Fruit fly (Drosophila melanogaster) whole organism, pupa: ENCODE results near the gene boss.

Experiments used
- CG12605 ChIP-seq: fragments of 200-800 bp; sonication (Bioruptor generic); IDR thresholded peaks from 2 replicates; pipeline ENCODE4 v1.3.6; 2022; ENCODE audit warnings: missing biosample characterization, missing genetic modification characterization
- CG9948 ChIP-seq: fragments of 200-800 bp; sonication (Bioruptor generic); optimal IDR thresholded peaks from 2 replicates; lab custom pipeline; 2018; ENCODE audit warnings: missing biosample characterization, mild to moderate bottlenecking, missing genetic modification characterization, moderate library complexity
- Ets98B ChIP-seq: fragments of 200-800 bp; sonication (Bioruptor generic); IDR thresholded peaks from 2 replicates; pipeline ENCODE4 v1.3.6; 2022; ENCODE audit warnings: missing biosample characterization, missing genetic modification characterization
- Pif1A ChIP-seq: fragments of 200-800 bp; sonication (Bioruptor generic); optimal IDR thresholded peaks from 3 replicates; lab custom pipeline; 2016; ENCODE audit warnings: missing biosample characterization, missing genetic modification characterization

DNA sequence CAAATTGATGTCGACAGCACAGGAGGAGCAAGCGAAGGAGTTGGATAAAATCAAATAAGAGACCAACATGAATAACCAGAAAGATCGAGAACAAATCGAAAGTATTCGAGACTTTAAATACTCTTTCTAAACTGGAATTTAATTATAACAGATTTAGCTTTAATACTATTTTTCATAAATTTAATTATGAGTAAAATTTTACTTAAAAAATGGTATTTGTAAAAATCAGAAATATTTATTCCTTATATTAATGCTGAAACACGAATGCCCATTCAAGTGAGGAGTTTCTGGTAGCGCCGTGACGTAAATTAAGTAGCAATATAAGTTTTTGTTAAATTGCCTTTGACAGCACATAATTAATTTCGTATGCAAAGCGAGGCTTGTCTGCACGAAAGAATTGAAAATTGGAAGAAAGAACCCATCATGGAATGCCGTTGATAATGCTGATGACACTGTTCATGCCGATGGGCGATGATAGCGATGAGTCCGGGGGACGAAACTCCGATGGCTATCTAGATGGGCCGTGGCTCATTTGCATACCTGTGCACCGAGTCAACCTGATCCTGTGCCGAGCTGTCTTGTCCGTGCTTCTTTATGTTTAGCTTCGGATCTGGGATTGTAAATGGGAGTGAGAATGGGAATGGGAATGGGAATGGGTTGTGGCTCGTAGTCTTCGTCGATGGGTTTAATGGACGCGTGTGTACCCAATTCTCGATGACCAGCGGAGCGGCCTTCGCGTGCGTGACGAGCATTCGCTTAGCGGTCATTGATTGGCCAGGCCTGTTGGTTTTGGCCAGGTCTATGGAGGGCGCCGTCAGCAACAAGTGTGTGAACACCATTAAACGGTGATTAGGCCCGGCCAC, 51.2 kb downstream of the boss start:
- TF ChIP-seq Pif1A (GFP tag; lab: Kevin White, UChicago), result peak; percentile 30
- no peak for TF ChIP-seq CG12605 (GFP tag; lab: Robert Waterston, UW)
- peak; percentile 68 for TF ChIP-seq CG9948
- no peak for TF ChIP-seq Ets98B (GFP tag; lab: Robert Waterston, UW)
